Fruit fly (Drosophila melanogaster) whole organism, embryonic: ENCODE measurements around the gene CG7841.

Experiments
- Bteb2 ChIP-seq: fragments of 200-800 bp; sonication (Bioruptor generic); optimal IDR thresholded peaks from 2 replicates; lab custom pipeline; 2016; ENCODE audit warnings: missing biosample characterization, missing genetic modification characterization
- CG10147 ChIP-seq: fragments of 200-800 bp; sonication (Bioruptor generic); optimal IDR thresholded peaks from 2 replicates; lab custom pipeline; 2019; ENCODE audit warnings: missing biosample characterization, mild to moderate bottlenecking, missing genetic modification characterization, moderate library complexity
- CG12659 ChIP-seq: fragments of 200-800 bp; sonication (Bioruptor generic); optimal IDR thresholded peaks from 3 replicates; lab custom pipeline; 2017; ENCODE audit warnings: mild to moderate bottlenecking, missing biosample characterization, missing genetic modification reagents, missing genetic modification characterization
- CG12942 ChIP-seq: fragments of 200-800 bp; sonication (Bioruptor generic); optimal IDR thresholded peaks from 3 replicates; lab custom pipeline; 2016; ENCODE audit warnings: missing biosample characterization, missing genetic modification characterization
- CG13287 ChIP-seq: fragments of 200-800 bp; sonication (Bioruptor generic); IDR thresholded peaks from 2 replicates; pipeline ENCODE4 v1.3.6; 2022; ENCODE audit warnings: missing biosample characterization, missing genetic modification characterization; ENCODE audit not compliant: partially characterized antibody
- CG1603 ChIP-seq: fragments of 200-800 bp; sonication (Bioruptor generic); optimal IDR thresholded peaks from 2 replicates; lab custom pipeline; 2019; ENCODE audit warnings: missing biosample characterization, mild to moderate bottlenecking, missing genetic modification characterization, moderate library complexity
- CG16813 ChIP-seq: fragments of 200-800 bp; sonication (Bioruptor generic); IDR thresholded peaks from 3 replicates; pipeline ENCODE4 v1.3.6; 2022; ENCODE audit warnings: missing biosample characterization, missing genetic modification characterization; ENCODE audit not compliant: partially characterized antibody
- CG17359 ChIP-seq: fragments of 200-800 bp; sonication (Bioruptor generic); optimal IDR thresholded peaks from 3 replicates; lab custom pipeline; 2018; ENCODE audit warnings: missing biosample characterization, mild to moderate bottlenecking, missing genetic modification characterization, moderate library complexity
- CG17829 ChIP-seq: fragments of 200-800 bp; optimal IDR thresholded peaks from 2 replicates; lab custom pipeline; 2019; ENCODE audit warnings: missing biosample characterization, mild to moderate bottlenecking, missing genetic modification characterization, moderate library complexity
- CG30020 ChIP-seq: fragments of 200-800 bp; optimal IDR thresholded peaks from 2 replicates; lab custom pipeline; 2019; ENCODE audit warnings: missing biosample characterization, mild to moderate bottlenecking, missing genetic modification characterization, moderate library complexity
- CG4328 ChIP-seq: fragments of 200-800 bp; sonication (Bioruptor generic); optimal IDR thresholded peaks from 3 replicates; lab custom pipeline; 2017; ENCODE audit warnings: missing biosample characterization, missing genetic modification reagents, missing genetic modification characterization
- CG7987 ChIP-seq: fragments of 200-800 bp; sonication (Bioruptor generic); optimal IDR thresholded peaks from 2 replicates; lab custom pipeline; 2018; ENCODE audit warnings: missing biosample characterization, mild to moderate bottlenecking, missing genetic modification characterization, moderate library complexity
- CG8089 ChIP-seq: fragments of 200-800 bp; sonication (Bioruptor generic); optimal IDR thresholded peaks from 3 replicates; lab custom pipeline; 2016; ENCODE audit warnings: missing biosample characterization, missing genetic modification characterization
- CG9797 ChIP-seq: fragments of 200-800 bp; sonication (Bioruptor generic); optimal IDR thresholded peaks from 3 replicates; lab custom pipeline; 2018; ENCODE audit warnings: missing biosample characterization, mild to moderate bottlenecking, missing genetic modification characterization
- CTCF ChIP-seq: fragments of 200-800 bp; sonication (Bioruptor generic); optimal IDR thresholded peaks from 2 replicates; lab custom pipeline; 2017; ENCODE audit warnings: missing biosample characterization, mild to moderate bottlenecking, missing genetic modification characterization, moderate library complexity
- CoRest ChIP-seq: fragments of 200-800 bp; sonication (Bioruptor generic); optimal IDR thresholded peaks from 3 replicates; lab custom pipeline; 2018; ENCODE audit warnings: missing biosample characterization, mild to moderate bottlenecking, missing genetic modification characterization, moderate library complexity
- Dbx ChIP-seq: fragments of 200-800 bp; sonication (Bioruptor generic); IDR thresholded peaks from 3 replicates; pipeline ENCODE4 v1.3.6; 2022; ENCODE audit warnings: missing biosample characterization, missing genetic modification characterization
- Dll ChIP-seq: fragments of 200-800 bp; sonication (Bioruptor generic); IDR thresholded peaks from 4 replicates; pipeline ENCODE4 v1.3.6; 2022; ENCODE audit warnings: missing biosample characterization, missing genetic modification characterization; ENCODE audit not compliant: partially characterized antibody
- Doc3 ChIP-seq: fragments of 200-800 bp; sonication (Bioruptor generic); IDR thresholded peaks from 3 replicates; pipeline ENCODE4 v1.3.6; 2022; ENCODE audit warnings: missing biosample characterization, missing genetic modification characterization; ENCODE audit not compliant: partially characterized antibody
- Dref ChIP-seq: fragments of 200-800 bp; sonication (Bioruptor generic); IDR thresholded peaks from 2 replicates; pipeline ENCODE4 v1.3.6; 2022; ENCODE audit warnings: missing biosample characterization, missing genetic modification characterization
- Ets97D ChIP-seq: fragments of 200-800 bp; sonication (Bioruptor generic); optimal IDR thresholded peaks from 3 replicates; lab custom pipeline; 2016; ENCODE audit warnings: missing biosample characterization, missing genetic modification characterization
- Fer3 ChIP-seq: fragments of 200-800 bp; sonication (Bioruptor generic); optimal IDR thresholded peaks from 2 replicates; lab custom pipeline; 2018; ENCODE audit warnings: missing biosample characterization, mild to moderate bottlenecking, missing genetic modification characterization, moderate library complexity
- Gsc ChIP-seq: fragments of 200-800 bp; sonication (Bioruptor generic); IDR thresholded peaks from 2 replicates; pipeline ENCODE4 v1.3.6; 2022; ENCODE audit warnings: missing biosample characterization, missing genetic modification characterization
- HLHmδ ChIP-seq: fragments of 200-800 bp; sonication (Bioruptor generic); optimal IDR thresholded peaks from 2 replicates; lab custom pipeline; 2018; ENCODE audit warnings: missing biosample characterization, mild to moderate bottlenecking, missing genetic modification characterization, moderate library complexity
- HmgD ChIP-seq: fragments of 200-800 bp; sonication (Bioruptor generic); optimal IDR thresholded peaks from 3 replicates; lab custom pipeline; 2016; ENCODE audit warnings: missing biosample characterization, missing genetic modification characterization
- MBD-R2 ChIP-seq: fragments of 200-800 bp; sonication (Bioruptor generic); IDR thresholded peaks from 2 replicates; pipeline ENCODE4 v1.3.6; 2022; ENCODE audit warnings: missing biosample characterization, missing genetic modification characterization
- NK7.1 ChIP-seq: fragments of 200-800 bp; sonication (Bioruptor generic); optimal IDR thresholded peaks from 3 replicates; lab custom pipeline; 2016; ENCODE audit warnings: missing biosample characterization, missing genetic modification characterization
- NfI ChIP-seq: fragments of 200-800 bp; sonication (Bioruptor generic); optimal IDR thresholded peaks from 3 replicates; lab custom pipeline; 2018; ENCODE audit warnings: missing biosample characterization, mild to moderate bottlenecking, missing genetic modification characterization, moderate library complexity
- Oaz ChIP-seq: fragments of 200-800 bp; sonication (Bioruptor generic); IDR thresholded peaks from 2 replicates; pipeline ENCODE4 v1.3.6; 2022; ENCODE audit warnings: missing biosample characterization, missing genetic modification characterization
- Opbp ChIP-seq: fragments of 200-800 bp; sonication (Bioruptor generic); IDR thresholded peaks from 3 replicates; pipeline ENCODE4 v1.3.6; 2022; ENCODE audit warnings: missing biosample characterization, missing genetic modification characterization; ENCODE audit not compliant: partially characterized antibody
- YL-1 ChIP-seq: fragments of 200-800 bp; sonication (Bioruptor generic); optimal IDR thresholded peaks from 3 replicates; lab custom pipeline; 2017; ENCODE audit warnings: missing biosample characterization, mild to moderate bottlenecking, missing genetic modification characterization
- amos ChIP-seq: fragments of 200-800 bp; sonication (Bioruptor generic); IDR thresholded peaks from 2 replicates; pipeline ENCODE4 v1.3.6; 2022; ENCODE audit warnings: missing biosample characterization, missing genetic modification characterization; ENCODE audit not compliant: partially characterized antibody
- chn ChIP-seq: fragments of 200-800 bp; sonication (Bioruptor generic); optimal IDR thresholded peaks from 2 replicates; lab custom pipeline; 2016; ENCODE audit warnings: missing biosample characterization, missing genetic modification characterization
- corto ChIP-seq: fragments of 200-800 bp; sonication (Bioruptor generic); optimal IDR thresholded peaks from 2 replicates; lab custom pipeline; 2016; ENCODE audit warnings: missing biosample characterization, mild to moderate bottlenecking, missing genetic modification characterization, moderate library complexity
- crol ChIP-seq: fragments of 200-800 bp; sonication (Bioruptor generic); IDR thresholded peaks from 2 replicates; pipeline ENCODE4 v1.3.6; 2022; ENCODE audit warnings: missing biosample characterization, missing genetic modification characterization
- dimm ChIP-seq: fragments of 200-800 bp; sonication (Bioruptor generic); IDR thresholded peaks from 2 replicates; pipeline ENCODE4 v1.3.6; 2022; ENCODE audit warnings: missing biosample characterization, missing genetic modification characterization
- dm ChIP-seq: fragments of 200-800 bp; sonication (Bioruptor generic); optimal IDR thresholded peaks from 3 replicates; lab custom pipeline; 2016; ENCODE audit warnings: missing biosample characterization, missing genetic modification characterization
- ftz-f1 ChIP-seq: fragments of 200-800 bp; sonication (Bioruptor generic); optimal IDR thresholded peaks from 2 replicates; lab custom pipeline; 2016; ENCODE audit warnings: missing biosample characterization, missing genetic modification characterization
- fu2 ChIP-seq: fragments of 200-800 bp; sonication (Bioruptor generic); optimal IDR thresholded peaks from 2 replicates; lab custom pipeline; 2016; ENCODE audit warnings: missing biosample characterization, missing genetic modification characterization
- gce ChIP-seq: fragments of 200-800 bp; sonication (Bioruptor generic); IDR thresholded peaks from 3 replicates; pipeline ENCODE4 v1.3.6; 2022; ENCODE audit warnings: missing biosample characterization, missing genetic modification characterization
- gfzf ChIP-seq: fragments of 200-800 bp; sonication (Bioruptor generic); optimal IDR thresholded peaks from 2 replicates; lab custom pipeline; 2016; ENCODE audit warnings: missing biosample characterization, mild to moderate bottlenecking, missing genetic modification characterization, moderate library complexity
- grn ChIP-seq: fragments of 200-800 bp; sonication (Bioruptor generic); optimal IDR thresholded peaks from 3 replicates; lab custom pipeline; 2017; ENCODE audit warnings: missing biosample characterization, missing genetic modification characterization
- gsb-n ChIP-seq: fragments of 200-800 bp; sonication (Bioruptor generic); optimal IDR thresholded peaks from 3 replicates; lab custom pipeline; 2018; ENCODE audit warnings: missing biosample characterization, mild to moderate bottlenecking, missing genetic modification characterization
- nerfin-2 ChIP-seq: fragments of 200-800 bp; sonication (Bioruptor generic); IDR thresholded peaks from 2 replicates; pipeline ENCODE4 v1.3.6; 2022; ENCODE audit warnings: missing biosample characterization, missing genetic modification characterization; ENCODE audit not compliant: partially characterized antibody
- pb ChIP-seq: fragments of 200-800 bp; sonication (Bioruptor generic); optimal IDR thresholded peaks from 3 replicates; lab custom pipeline; 2016; ENCODE audit warnings: missing biosample characterization, missing genetic modification characterization
- pzg ChIP-seq: fragments of 200-800 bp; sonication (Bioruptor generic); optimal IDR thresholded peaks from 3 replicates; lab custom pipeline; 2018; ENCODE audit warnings: missing biosample characterization, mild to moderate bottlenecking, missing genetic modification characterization, moderate library complexity
- repo ChIP-seq: fragments of 200-800 bp; sonication (Bioruptor generic); optimal IDR thresholded peaks from 2 replicates; lab custom pipeline; 2016; ENCODE audit warnings: missing biosample characterization, missing genetic modification characterization
- salm ChIP-seq: fragments of 200-800 bp; sonication (Bioruptor generic); optimal IDR thresholded peaks from 2 replicates; lab custom pipeline; 2018; ENCODE audit warnings: missing biosample characterization, mild to moderate bottlenecking, missing genetic modification characterization
- tna ChIP-seq: fragments of 200-800 bp; sonication (Bioruptor generic); IDR thresholded peaks from 2 replicates; pipeline ENCODE4 v1.3.6; 2022; ENCODE audit warnings: missing biosample characterization, missing genetic modification characterization; ENCODE audit not compliant: partially characterized antibody
- z ChIP-seq: fragments of 200-800 bp; sonication (Bioruptor generic); IDR thresholded peaks from 3 replicates; pipeline ENCODE4 v1.3.6; 2022; ENCODE audit warnings: missing biosample characterization, missing genetic modification characterization

The CG7841 gene

dm6 chr3L:15523806-15524346 lies 15.8 kb upstream of the CG7841 start, which contains the start of gene CG7945:
Gene CG7945 (minus strand): TSS chr3L:15524137.
- TF ChIP-seq CG1603 (peak; percentile 60), Dll (peak; percentile 68; the same call in 3 of the 4 replicates), chn (GFP tag; lab: Kevin White, UChicago) (no peak), MBD-R2 (GFP tag; lab: Robert Waterston, UW) (peak; percentile 67), NfI (GFP tag; lab: Kevin White, UChicago) (no peak), CG12659 (GFP tag; lab: Kevin White, UChicago) (peak; percentile 68), pzg (peak; percentile 93), Fer3 (no peak), corto (no peak), grn (GFP tag; lab: Kevin White, UChicago) (no peak), dimm (GFP tag; lab: Robert Waterston, UW) (no peak), CG7987 (GFP tag; lab: Kevin White, UChicago) (peak; percentile 23), CG12942 (GFP tag; lab: Kevin White, UChicago) (no peak), Dbx (no peak), Ets97D (peak; percentile 37), repo (GFP tag; lab: Kevin White, UChicago) (no peak), CTCF (GFP tag; lab: Kevin White, UChicago) (no peak), gfzf (peak; percentile 84), CG9797 (peak; percentile 70), HLHmδ (GFP tag; lab: Kevin White, UChicago) (no peak), CG16813 (peak; percentile 59; the same call in 2 of the 3 replicates), gce (no peak), Doc3 (GFP tag; lab: Robert Waterston, UW) (peak; percentile 48; the same call in 2 of the 3 replicates), Dref (peak; percentile 97), z (GFP tag; lab: Robert Waterston, UW) (no peak), tna (GFP tag; lab: Robert Waterston, UW) (peak; percentile 54; the same call in 1 of the 2 replicates), salm (tag; lab: Kevin White, UChicago) (no peak), crol (GFP tag; lab: Robert Waterston, UW) (no peak), ftz-f1 (GFP tag; lab: Kevin White, UChicago) (no peak), gsb-n (tag; lab: Kevin White, UChicago) (peak; percentile 70), YL-1 (GFP tag; lab: Kevin White, UChicago) (peak; percentile 72), CG4328 (GFP tag; lab: Kevin White, UChicago) (no peak), NK7.1 (GFP tag; lab: Kevin White, UChicago) (no peak), CG17359 (tag; lab: Kevin White, UChicago) (no peak), Gsc (GFP tag; lab: Robert Waterston, UW) (no peak), Oaz (GFP tag; lab: Robert Waterston, UW) (no peak), CG30020 (tag; lab: Kevin White, UChicago) (peak; percentile 29), amos (GFP tag; lab: Robert Waterston, UW) (peak; percentile 64; the same call in 1 of the 2 replicates), CG10147 (GFP tag; lab: Kevin White, UChicago) (peak; percentile 19), dm (GFP tag; lab: Kevin White, UChicago) (no peak), Bteb2 (no peak), CoRest (tag; lab: Kevin White, UChicago) (peak; percentile 10), nerfin-2 (GFP tag; lab: Robert Waterston, UW) (peak; percentile 73; the same call in 1 of the 2 replicates), CG13287 (GFP tag; lab: Robert Waterston, UW) (peak; percentile 84), fu2 (GFP tag; lab: Kevin White, UChicago) (no peak), Opbp (GFP tag; lab: Robert Waterston, UW) (peak; percentile 71; the same call in 2 of the 3 replicates), CG17829 (peak; percentile 43), HmgD (GFP tag; lab: Kevin White, UChicago) (no peak), pb (GFP tag; lab: Kevin White, UChicago) (no peak), CG8089 (GFP tag; lab: Kevin White, UChicago) (no peak)
